Fruit fly (Drosophila melanogaster): ENCODE measurements around the gene AP-1gamma.

The AP-1gamma gene

dm6 chrX:9141219-9141618 lies 32.7 kb downstream of the AP-1gamma start (continued):
- TF ChIP-seq bbx (GFP tag; IDR thresholded peaks at IDR 0.05; ENCODE audit: partially characterized antibody) (no peak), gsb-n (tag; optimal IDR thresholded peaks at IDR 0.05) (peak; percentile 60), nau (GFP tag; optimal IDR thresholded peaks at IDR 0.05) (no peak), H15 (GFP tag; IDR thresholded peaks at IDR 0.05) (peak; percentile 85), CG7839 (tag; optimal IDR thresholded peaks at IDR 0.05) (peak; percentile 51), Dad (GFP tag; optimal IDR thresholded peaks at IDR 0.05) (peak; percentile 25), crol (GFP tag; IDR thresholded peaks at IDR 0.05) (peak; percentile 18; the same call in 1 of the 2 replicates), yki (optimal IDR thresholded peaks at IDR 0.05) (no peak), CG18476 (GFP tag; optimal IDR thresholded peaks at IDR 0.05) (peak; percentile 39), her (GFP tag; optimal IDR thresholded peaks at IDR 0.05) (peak; percentile 56), inv (GFP tag; IDR thresholded peaks at IDR 0.05; ENCODE audit: partially characterized antibody) (no peak), CG6683 (GFP tag; optimal IDR thresholded peaks at IDR 0.05) (peak; percentile 20), CG14710 (tag; optimal IDR thresholded peaks at IDR 0.05) (peak; percentile 68), CG12391 (tag; optimal IDR thresholded peaks at IDR 0.05) (peak; percentile 65), CG11560 (tag; IDR thresholded peaks at IDR 0.05) (peak; percentile 65; the same call in 2 of the 3 replicates), en (GFP tag; optimal IDR thresholded peaks at IDR 0.05) (no peak), CG5953 (GFP tag; IDR thresholded peaks at IDR 0.05) (peak; percentile 65), Dll (GFP tag; IDR thresholded peaks at IDR 0.05; ENCODE audit: partially characterized antibody) (no peak), CG10959 (GFP tag; IDR thresholded peaks at IDR 0.05) (peak; percentile 83), dpn (GFP tag; optimal IDR thresholded peaks at IDR 0.05) (peak; percentile 72 to 76), CG12219 (GFP tag; optimal IDR thresholded peaks at IDR 0.05) (peak; percentile 78), zfh1 (GFP tag; IDR thresholded peaks at IDR 0.05) (peak; percentile 92), CG6175 (GFP tag; IDR thresholded peaks at IDR 0.05) (peak; percentile 71; the same call in 1 of the 3 replicates), bcd (GFP tag; optimal IDR thresholded peaks at IDR 0.05) (peak; percentile 53), al (GFP tag; IDR thresholded peaks at IDR 0.05) (peak; percentile 55), chinmo (GFP tag; IDR thresholded peaks at IDR 0.05; ENCODE audit: partially characterized antibody) (no peak), Eip74EF (GFP tag; optimal IDR thresholded peaks at IDR 0.05) (no peak), HmgD (GFP tag; optimal IDR thresholded peaks at IDR 0.05) (no peak), CG6791 (GFP tag; IDR thresholded peaks at IDR 0.05; ENCODE audit: partially characterized antibody) (no peak), CG2129 (GFP tag; IDR thresholded peaks at IDR 0.05; ENCODE audit: partially characterized antibody) (no peak), ato (GFP tag; IDR thresholded peaks at IDR 0.05; ENCODE audit: partially characterized antibody) (no peak), insv (GFP tag; optimal IDR thresholded peaks at IDR 0.05) (peak in 1 of 2 experiments; percentile 21), CG3726 (GFP tag; IDR thresholded peaks at IDR 0.05) (peak; percentile 80; the same call in 2 of the 3 replicates), hbn (GFP tag; IDR thresholded peaks at IDR 0.05; ENCODE audit: partially characterized antibody) (no peak), Vsx1 (GFP tag; optimal IDR thresholded peaks at IDR 0.05) (no peak), CG6272 (GFP tag; IDR thresholded peaks at IDR 0.05) (peak; percentile 83), luna (GFP tag; optimal IDR thresholded peaks at IDR 0.05) (no peak), chm (GFP tag; IDR thresholded peaks at IDR 0.05) (peak; percentile 86), pros (GFP tag; optimal IDR thresholded peaks at IDR 0.05) (peak; percentile 75), CG2199 (GFP tag; IDR thresholded peaks at IDR 0.05) (peak; percentile 87; the same call in 2 of the 3 replicates), Xbp1 (GFP tag; optimal IDR thresholded peaks at IDR 0.05) (peak; percentile 79), Rfx (GFP tag; IDR thresholded peaks at IDR 0.05) (peak; percentile 89), klu (GFP tag; IDR thresholded peaks at IDR 0.05) (peak; percentile 45; the same call in 1 of the 2 replicates), CG1603 (tag; optimal IDR thresholded peaks at IDR 0.05) (peak; percentile 86), CG8281 (tag; optimal IDR thresholded peaks at IDR 0.05) (peak; percentile 26), fd102C (GFP tag; optimal IDR thresholded peaks at IDR 0.05) (peak; percentile 26), CG13424 (tag; optimal IDR thresholded peaks at IDR 0.05) (peak; percentile 74), CTCF (GFP tag; optimal IDR thresholded peaks at IDR 0.05) (no peak), CG11723 (GFP tag; optimal IDR thresholded peaks at IDR 0.05) (peak; percentile 41), exex (tag; optimal IDR thresholded peaks at IDR 0.05) (no peak)
